Worm (Caenorhabditis elegans): ENCODE data around the gene K05F6.8.

- no peak for TF ChIP-seq scrt-1 (GFP tag; IDR thresholded peaks at IDR 0.05)
- no peak for TF ChIP-seq hmg-4 (GFP tag; optimal IDR thresholded peaks at IDR 0.05)
- TF ChIP-seq ama-1 (optimal IDR thresholded peaks at IDR 0.05): no peak
- TF ChIP-seq hnd-1 (tag; optimal IDR thresholded peaks at IDR 0.05): no peak
- no peak for TF ChIP-seq tbx-11 (GFP tag; IDR thresholded peaks at IDR 0.05)
- no peak for TF ChIP-seq hmbx-1 (tag; optimal IDR thresholded peaks at IDR 0.05)
- TF ChIP-seq ceh-13 (GFP tag; optimal IDR thresholded peaks at IDR 0.05): no peak
- no peak for TF ChIP-seq sea-1 (GFP tag; conservative IDR thresholded peaks at IDR 0.05)
- TF ChIP-seq ets-7 (tag; optimal IDR thresholded peaks at IDR 0.05): no peak
- no peak for TF ChIP-seq ceh-36 (tag; optimal IDR thresholded peaks at IDR 0.05)
- TF ChIP-seq tra-4 (tag; optimal IDR thresholded peaks at IDR 0.05): no peak
- TF ChIP-seq B0310.2 (tag; optimal IDR thresholded peaks at IDR 0.05): no peak
Measured at ce11 chrII:1584140-1584539, 16.6 kb upstream of the K05F6.8 start, which contains the start of gene clec-21.

Measured in whole organism, early embryonic.